Worm (Caenorhabditis elegans) whole organism, young adult: Measurements from ENCODE around the gene T26E4.9.
"Not testable (repeated sequence)": the region's sequence is repeated elsewhere in the genome, so short reads cannot be mapped to it uniquely, and the experiment has no call there.

Experiments used
- B0261.1 ChIP-seq: sonication (generic microtip); optimal IDR thresholded peaks from 2 replicates; lab custom pipeline; 2016; ENCODE audit warnings: mild to moderate bottlenecking, missing genetic modification characterization, moderate library complexity, missing compliant biosample characterization
- C17E4.6 ChIP-seq: fragments of 200-800 bp; sonication (Bioruptor generic); IDR thresholded peaks from 2 replicates; pipeline ENCODE4 v1.3.6; 2022; ENCODE audit warnings: missing genetic modification reagents, missing genetic modification characterization, missing compliant biosample characterization
- D2030.7 ChIP-seq: fragments of 200-800 bp; sonication (Bioruptor generic); IDR thresholded peaks from 2 replicates; pipeline ENCODE4 v1.3.6; 2022; ENCODE audit warnings: missing genetic modification reagents, missing genetic modification characterization, missing compliant biosample characterization
- F33H1.4 ChIP-seq: fragments of 200-800 bp; sonication (Bioruptor generic); IDR thresholded peaks from 2 replicates; pipeline ENCODE4 v1.3.6; 2022; ENCODE audit warnings: missing genetic modification reagents, missing genetic modification characterization, missing compliant biosample characterization
- F37B4.10 ChIP-seq: fragments of 200-800 bp; sonication (Bioruptor generic); IDR thresholded peaks from 2 replicates; pipeline ENCODE4 v1.3.6; 2022; ENCODE audit warnings: missing genetic modification characterization, missing compliant biosample characterization
- F39B2.1 ChIP-seq: fragments of 200-800 bp; sonication (Bioruptor generic); IDR thresholded peaks from 2 replicates; pipeline ENCODE4 v1.3.6; 2022; ENCODE audit warnings: missing genetic modification reagents, missing genetic modification characterization, missing compliant biosample characterization
- F49E8.2 ChIP-seq: sonication (generic microtip); optimal IDR thresholded peaks from 3 replicates; lab custom pipeline; 2017; ENCODE audit warnings: missing genetic modification characterization, mild to moderate bottlenecking, missing compliant biosample characterization, antibody characterized with exemption, moderate library complexity; ENCODE audit not compliant: insufficient read depth
- F57C9.4 ChIP-seq: sonication (generic microtip); optimal IDR thresholded peaks from 2 replicates; lab custom pipeline; 2017; ENCODE audit warnings: mild to moderate bottlenecking, missing genetic modification characterization, missing compliant biosample characterization
- T07F8.4 ChIP-seq: sonication (generic microtip); optimal IDR thresholded peaks from 2 replicates; lab custom pipeline; 2016; ENCODE audit warnings: mild to moderate bottlenecking, missing genetic modification characterization, moderate library complexity, missing compliant biosample characterization
- Y53F4B.3 ChIP-seq: fragments of 200-800 bp; sonication (Bioruptor generic); IDR thresholded peaks from 2 replicates; pipeline ENCODE4 v1.3.6; 2022; ENCODE audit warnings: missing genetic modification reagents, missing genetic modification characterization, missing compliant biosample characterization
- Y53G8AR.9 ChIP-seq: fragments of 200-800 bp; sonication (Bioruptor generic); conservative IDR thresholded peaks from 2 replicates; pipeline ENCODE4 v1.3.6; 2022; ENCODE audit warnings: missing genetic modification reagents, missing genetic modification characterization, missing compliant biosample characterization
- Y95B8A.8 ChIP-seq: fragments of 200-800 bp; sonication (Bioruptor generic); IDR thresholded peaks from 2 replicates; pipeline ENCODE4 v1.3.6; 2022; ENCODE audit warnings: missing genetic modification reagents, missing genetic modification characterization, missing compliant biosample characterization
- ZK185.1 ChIP-seq: sonication (generic microtip); optimal IDR thresholded peaks from 2 replicates; lab custom pipeline; 2016; ENCODE audit warnings: mild to moderate bottlenecking, missing genetic modification characterization, missing compliant biosample characterization; ENCODE audit not compliant: poor library complexity, severe bottlenecking
- akir-1 ChIP-seq: fragments of 200-800 bp; sonication (Bioruptor generic); optimal IDR thresholded peaks from 2 replicates; lab custom pipeline; 2018; ENCODE audit warnings: mild to moderate bottlenecking, missing genetic modification characterization, moderate library complexity, missing compliant biosample characterization
- aptf-2 ChIP-seq: fragments of 200-800 bp; sonication (Bioruptor generic); conservative IDR thresholded peaks from 2 replicates; pipeline ENCODE4 v1.3.6; 2022; ENCODE audit warnings: missing genetic modification reagents, missing genetic modification characterization, missing compliant biosample characterization
- athp-1 ChIP-seq: sonication (generic microtip); optimal IDR thresholded peaks from 2 replicates; lab custom pipeline; 2017; ENCODE audit warnings: mild to moderate bottlenecking, missing genetic modification characterization, missing compliant biosample characterization
- attf-3 ChIP-seq: fragments of 200-800 bp; sonication (Bioruptor generic); conservative IDR thresholded peaks from 2 replicates; pipeline ENCODE4 v1.3.6; 2022; ENCODE audit warnings: missing genetic modification reagents, missing genetic modification characterization, missing compliant biosample characterization
- bed-2 ChIP-seq: fragments of 200-800 bp; sonication (Bioruptor generic); IDR thresholded peaks from 2 replicates; pipeline ENCODE4 v1.3.6; 2022; ENCODE audit warnings: missing genetic modification reagents, missing genetic modification characterization, missing compliant biosample characterization
- ceh-27 ChIP-seq: fragments of 200-800 bp; sonication (Bioruptor generic); optimal IDR thresholded peaks from 2 replicates; lab custom pipeline; 2018; ENCODE audit warnings: mild to moderate bottlenecking, missing genetic modification characterization, moderate library complexity, missing compliant biosample characterization
- dox-1 ChIP-seq: fragments of 200-800 bp; sonication (Bioruptor generic); IDR thresholded peaks from 2 replicates; pipeline ENCODE4 v1.3.6; 2022; ENCODE audit warnings: missing genetic modification reagents, missing genetic modification characterization, missing compliant biosample characterization
- dpff-1 ChIP-seq: sonication (generic microtip); optimal IDR thresholded peaks from 2 replicates; lab custom pipeline; 2017; ENCODE audit warnings: mild to moderate bottlenecking, missing genetic modification characterization, missing compliant biosample characterization
- egl-18 ChIP-seq: fragments of 200-800 bp; sonication (Bioruptor generic); IDR thresholded peaks from 2 replicates; pipeline ENCODE4 v1.3.6; 2022; ENCODE audit warnings: missing genetic modification reagents, missing genetic modification characterization, missing compliant biosample characterization
- egl-44 ChIP-seq: fragments of 200-800 bp; sonication (Bioruptor generic); IDR thresholded peaks from 2 replicates; pipeline ENCODE4 v1.3.6; 2022; ENCODE audit warnings: missing genetic modification reagents, missing genetic modification characterization, missing compliant biosample characterization
- egrh-3 ChIP-seq: fragments of 200-800 bp; sonication (Bioruptor generic); IDR thresholded peaks from 2 replicates; pipeline ENCODE4 v1.3.6; 2022; ENCODE audit warnings: missing genetic modification reagents, missing genetic modification characterization, missing compliant biosample characterization
- hsf-1 ChIP-seq: fragments of 200-800 bp; sonication (Bioruptor generic); IDR thresholded peaks from 2 replicates; pipeline ENCODE4 v1.3.6; 2022; ENCODE audit warnings: missing genetic modification reagents, missing genetic modification characterization, missing compliant biosample characterization
- lin-26 ChIP-seq: fragments of 200-800 bp; sonication (Bioruptor generic); IDR thresholded peaks from 2 replicates; pipeline ENCODE4 v1.3.6; 2022; ENCODE audit warnings: missing genetic modification reagents, missing genetic modification characterization, missing compliant biosample characterization
- lin-35 ChIP-seq, 3 experiments: fragments of 150-350 bp in 2 of 3; sonication (generic microtip) in 1 of 3; optimal IDR thresholded peaks; 2 replicates each; lab custom pipeline; 2014 to 2018; ENCODE audit warnings: missing biosample characterization in 3 of 3, missing genetic modification characterization in 3 of 3, missing genetic modification reagents in 3 of 3
- lin-40 ChIP-seq: sonication (generic microtip); optimal IDR thresholded peaks from 2 replicates; lab custom pipeline; 2016; ENCODE audit warnings: missing genetic modification characterization, mild to moderate bottlenecking, missing compliant biosample characterization, missing genotype, missing genetic modification reagents
- lir-1 ChIP-seq: fragments of 200-800 bp; sonication (Bioruptor generic); conservative IDR thresholded peaks from 2 replicates; pipeline ENCODE4 v1.3.6; 2022; ENCODE audit warnings: missing genetic modification reagents, missing genetic modification characterization, missing compliant biosample characterization
- madf-8 ChIP-seq: fragments of 200-800 bp; sonication (Bioruptor generic); conservative IDR thresholded peaks from 2 replicates; pipeline ENCODE4 v1.3.6; 2022; ENCODE audit warnings: missing genetic modification reagents, missing genetic modification characterization, missing compliant biosample characterization
- mcd-1 ChIP-seq: fragments of 200-800 bp; sonication (Bioruptor generic); IDR thresholded peaks from 2 replicates; pipeline ENCODE4 v1.3.6; 2022; ENCODE audit warnings: missing genetic modification reagents, missing genetic modification characterization, missing compliant biosample characterization
- nfya-2 ChIP-seq: fragments of 200-800 bp; sonication (Bioruptor generic); IDR thresholded peaks from 2 replicates; pipeline ENCODE4 v1.3.6; 2022; ENCODE audit warnings: missing genetic modification reagents, missing genetic modification characterization, missing compliant biosample characterization
- nfyb-1 ChIP-seq: fragments of 200-800 bp; sonication (Bioruptor generic); IDR thresholded peaks from 2 replicates; pipeline ENCODE4 v1.3.6; 2022; ENCODE audit warnings: missing genetic modification reagents, missing genetic modification characterization, missing compliant biosample characterization
- nhr-90 ChIP-seq: sonication (generic microtip); optimal IDR thresholded peaks from 2 replicates; lab custom pipeline; 2016; ENCODE audit warnings: missing genotype, mild to moderate bottlenecking, missing genetic modification characterization, missing compliant biosample characterization
- pbrm-1 ChIP-seq: fragments of 200-800 bp; sonication (Bioruptor generic); IDR thresholded peaks from 2 replicates; pipeline ENCODE4 v1.3.6; 2022; ENCODE audit warnings: missing genetic modification reagents, missing genetic modification characterization, missing compliant biosample characterization
- rcor-1 ChIP-seq: fragments of 200-800 bp; sonication (Bioruptor generic); IDR thresholded peaks from 2 replicates; pipeline ENCODE4 v1.3.6; 2022; ENCODE audit warnings: missing genetic modification reagents, missing genetic modification characterization, missing compliant biosample characterization
- rpc-1 ChIP-seq, 2 experiments: fragments of 150-350 bp in 1 of 2; sonication (generic microtip) in 1 of 2; optimal IDR thresholded peaks; 2 replicates each; lab custom pipeline; 2014 to 2018; ENCODE audit warnings: missing biosample characterization in 1 of 2, missing genetic modification characterization in 1 of 2, missing genetic modification reagents in 1 of 2, missing genotype in 1 of 2
- sea-2 ChIP-seq: fragments of 200-800 bp; sonication (Bioruptor generic); IDR thresholded peaks from 2 replicates; pipeline ENCODE4 v1.3.6; 2022; ENCODE audit warnings: missing genetic modification characterization, missing compliant biosample characterization
- somi-1 ChIP-seq: fragments of 200-800 bp; sonication (Bioruptor generic); optimal IDR thresholded peaks from 2 replicates; lab custom pipeline; 2018; ENCODE audit warnings: mild to moderate bottlenecking, missing genetic modification characterization, missing compliant biosample characterization
- sptf-2 ChIP-seq: fragments of 200-800 bp; sonication (Bioruptor generic); optimal IDR thresholded peaks from 2 replicates; lab custom pipeline; 2018; ENCODE audit warnings: mild to moderate bottlenecking, missing genetic modification characterization, missing compliant biosample characterization
- xnd-1 ChIP-seq: sonication (generic microtip); optimal IDR thresholded peaks from 2 replicates; lab custom pipeline; 2016; ENCODE audit warnings: missing genotype, missing genetic modification reagents, missing genetic modification characterization, missing compliant biosample characterization
- zfh-2 ChIP-seq: fragments of 200-800 bp; sonication (Bioruptor generic); conservative IDR thresholded peaks from 2 replicates; pipeline ENCODE4 v1.3.6; 2022; ENCODE audit warnings: missing genetic modification reagents, missing genetic modification characterization, missing compliant biosample characterization
- zim-3 ChIP-seq: sonication (generic microtip); optimal IDR thresholded peaks from 2 replicates; lab custom pipeline; 2017; ENCODE audit warnings: mild to moderate bottlenecking, missing genetic modification characterization, moderate library complexity, missing compliant biosample characterization
- ztf-22 ChIP-seq: fragments of 200-800 bp; sonication (Bioruptor generic); optimal IDR thresholded peaks from 2 replicates; lab custom pipeline; 2018; ENCODE audit warnings: mild to moderate bottlenecking, missing genetic modification characterization, moderate library complexity, missing compliant biosample characterization
- ztf-26 ChIP-seq: sonication (generic microtip); optimal IDR thresholded peaks from 2 replicates; lab custom pipeline; 2017; ENCODE audit warnings: missing genetic modification characterization, missing compliant biosample characterization
- ztf-6 ChIP-seq: fragments of 200-800 bp; sonication (Bioruptor generic); IDR thresholded peaks from 2 replicates; pipeline ENCODE4 v1.3.6; 2022; ENCODE audit warnings: missing genetic modification reagents, missing genetic modification characterization, missing compliant biosample characterization

T26E4.9 gene

DNA sequence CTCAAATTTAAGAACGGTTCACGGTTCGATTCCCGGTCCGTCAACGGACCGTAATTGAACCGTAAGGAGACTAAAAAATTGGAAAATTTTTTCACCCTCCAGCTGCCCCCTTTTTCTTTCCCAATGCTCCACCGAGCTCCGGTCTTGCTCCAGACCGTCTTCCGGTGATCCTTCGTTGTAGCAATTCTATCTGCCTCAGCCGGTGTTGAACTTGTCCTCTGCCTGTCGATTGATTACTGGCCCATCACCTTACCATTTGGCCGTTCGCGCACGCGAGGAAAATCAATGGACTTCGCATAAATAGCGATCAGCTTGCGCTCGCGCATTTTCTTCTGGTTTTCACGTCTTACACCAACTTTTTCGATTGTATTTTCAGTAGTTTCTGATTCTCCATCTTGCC lies 35.1 kb downstream of the T26E4.9 start (continued):
- TF ChIP-seq egrh-3 (GFP tag; lab: Robert Waterston, UW) (peak; percentile 41; the same call in 1 of the 2 replicates), D2030.7 (GFP tag; lab: Robert Waterston, UW) (peak; percentile 89), rpc-1 (tag; optimal IDR thresholded peaks at IDR 0.05; lab: Kevin White, UChicago) (peak; percentile 61), C17E4.6 (GFP tag; lab: Robert Waterston, UW) (peak; percentile 84), Y53G8AR.9 (GFP tag; lab: Robert Waterston, UW) (peak; percentile 84), egl-44 (GFP tag; lab: Robert Waterston, UW) (peak; percentile 95), nfyb-1 (GFP tag; lab: Robert Waterston, UW) (peak; percentile 87), nhr-90 (tag; lab: Kevin White, UChicago) (peak; percentile 19), lin-26 (GFP tag; lab: Robert Waterston, UW) (peak; percentile 99), mcd-1 (GFP tag; lab: Robert Waterston, UW) (peak; percentile 79), attf-3 (0 out of 2 replicates have a peak, but pooled peaks have one; percentile 35), hsf-1 (GFP tag; lab: Robert Waterston, UW) (peak; percentile 69), egl-18 (GFP tag; lab: Robert Waterston, UW) (0 out of 2 replicates have a peak, but pooled peaks have one; percentile 29)
- not testable (repeated sequence) for TF ChIP-seq rpc-1 (optimal IDR thresholded peaks at IDR 0.05; lab: Kevin White, UChicago)

- TF ChIP-seq lin-40 (tag; lab: Kevin White, UChicago) (peak; percentile 93), Y95B8A.8 (GFP tag; lab: Robert Waterston, UW) (no peak), pbrm-1 (GFP tag; lab: Robert Waterston, UW) (peak; percentile 92), ztf-6 (no peak), lir-1 (GFP tag; lab: Robert Waterston, UW) (peak; percentile 65; the same call in 1 of the 2 replicates), Y53F4B.3 (no peak), attf-3 (peak; percentile 70), ztf-26 (tag; lab: Kevin White, UChicago) (peak; percentile 51), bed-2 (no peak), akir-1 (GFP tag; lab: Kevin White, UChicago) (no peak), lin-35 (GFP tag; optimal IDR thresholded peaks at IDR 0.05; lab: Kevin White, UChicago) (peak; percentile 81 to 97 (median 92)), F37B4.10 (GFP tag; lab: Robert Waterston, UW) (no peak), sea-2 (GFP tag; lab: Robert Waterston, UW) (no peak), rcor-1 (GFP tag; lab: Robert Waterston, UW) (peak; percentile 90), D2030.7 (GFP tag; lab: Robert Waterston, UW) (peak; percentile 83), madf-8 (GFP tag; lab: Robert Waterston, UW) (peak; percentile 62), zim-3 (tag; lab: Kevin White, UChicago) (no peak), F49E8.2 (tag; lab: Kevin White, UChicago) (peak; percentile 35), lin-26 (GFP tag; lab: Robert Waterston, UW) (no peak), somi-1 (GFP tag; lab: Kevin White, UChicago) (peak; percentile 31), ceh-27 (GFP tag; lab: Kevin White, UChicago) (peak; percentile 65), dpff-1 (tag; lab: Kevin White, UChicago) (no peak), dox-1 (GFP tag; lab: Robert Waterston, UW) (peak; percentile 93), sptf-2 (GFP tag; lab: Kevin White, UChicago) (no peak), aptf-2 (GFP tag; lab: Robert Waterston, UW) (no peak), F57C9.4 (tag; lab: Kevin White, UChicago) (no peak), athp-1 (no peak), B0261.1 (tag; lab: Kevin White, UChicago) (peak; percentile 34), zfh-2 (GFP tag; lab: Robert Waterston, UW) (no peak), xnd-1 (tag; lab: Kevin White, UChicago) (peak; percentile 56), ztf-22 (GFP tag; lab: Kevin White, UChicago) (no peak), ZK185.1 (tag; lab: Kevin White, UChicago) (peak; percentile 75), F39B2.1 (GFP tag; lab: Robert Waterston, UW) (0 out of 2 replicates have a peak, but pooled peaks have one; percentile 45), T07F8.4 (no peak), nfya-2 (GFP tag; lab: Robert Waterston, UW) (no peak), F33H1.4 (GFP tag; lab: Robert Waterston, UW) (peak; percentile 68), Y53G8AR.9 (GFP tag; lab: Robert Waterston, UW) (peak; percentile 91)
Observed at ce11 chrV:15766122-15766594, 36.4 kb downstream of the T26E4.9 start, which contains the start of the genes haf-3 and F57A10.2. TSS of gene haf-3 (minus strand) at chrV:15766172. TSS of gene F57A10.2 (plus strand) at chrV:15766575.
